Worm (Caenorhabditis elegans) whole organism, midembryonic: Measurements from ENCODE around the gene wht-2.
A peak's percentile ranks its signal among the peaks of the same experiment; 100 is the strongest.

Experiments
- T22C8.4 ChIP-seq: fragments of 200-800 bp; sonication (Bioruptor generic); IDR thresholded peaks from 2 replicates; pipeline ENCODE4 v1.3.6; 2022; ENCODE audit warnings: missing genetic modification characterization, missing compliant biosample characterization
- cog-1 ChIP-seq: sonication (generic microtip); optimal IDR thresholded peaks from 2 replicates; lab custom pipeline; 2016; ENCODE audit warnings: missing genetic modification characterization, missing compliant biosample characterization
- flt-1 ChIP-seq: fragments of 200-800 bp; sonication (Bioruptor generic); IDR thresholded peaks from 2 replicates; pipeline ENCODE4 v1.3.6; 2022; ENCODE audit warnings: missing genetic modification characterization, missing compliant biosample characterization
- klf-2 ChIP-seq: fragments of 200-800 bp; sonication (Bioruptor generic); conservative IDR thresholded peaks from 2 replicates; pipeline ENCODE4 v1.3.6; 2022; ENCODE audit warnings: missing genetic modification reagents, missing genetic modification characterization, missing compliant biosample characterization
- med-1 ChIP-seq: sonication (generic microtip); optimal IDR thresholded peaks from 2 replicates; lab custom pipeline; 2017; ENCODE audit warnings: missing genetic modification characterization, mild to moderate bottlenecking, missing compliant biosample characterization, antibody characterized with exemption, missing genetic modification reagents; ENCODE audit not compliant: insufficient read depth
- ref-1 ChIP-seq: fragments of 200-800 bp; sonication (Bioruptor generic); conservative IDR thresholded peaks from 2 replicates; pipeline ENCODE4 v1.3.6; 2022; ENCODE audit warnings: missing genetic modification reagents, missing genetic modification characterization, missing compliant biosample characterization
- tab-1 ChIP-seq: fragments of 200-800 bp; sonication (Bioruptor generic); IDR thresholded peaks from 2 replicates; pipeline ENCODE4 v1.3.6; 2022; ENCODE audit warnings: missing genetic modification characterization, missing compliant biosample characterization
- ztf-23 ChIP-seq: fragments of 200-800 bp; sonication (Bioruptor generic); IDR thresholded peaks from 2 replicates; pipeline ENCODE4 v1.3.6; 2022; ENCODE audit warnings: missing genetic modification reagents, missing genetic modification characterization, missing compliant biosample characterization
- ztf-29 ChIP-seq: fragments of 200-800 bp; sonication (Bioruptor generic); IDR thresholded peaks from 2 replicates; pipeline ENCODE4 v1.3.6; 2022; ENCODE audit warnings: missing genetic modification reagents, missing genetic modification characterization, missing compliant biosample characterization

wht-2 gene

DNA sequence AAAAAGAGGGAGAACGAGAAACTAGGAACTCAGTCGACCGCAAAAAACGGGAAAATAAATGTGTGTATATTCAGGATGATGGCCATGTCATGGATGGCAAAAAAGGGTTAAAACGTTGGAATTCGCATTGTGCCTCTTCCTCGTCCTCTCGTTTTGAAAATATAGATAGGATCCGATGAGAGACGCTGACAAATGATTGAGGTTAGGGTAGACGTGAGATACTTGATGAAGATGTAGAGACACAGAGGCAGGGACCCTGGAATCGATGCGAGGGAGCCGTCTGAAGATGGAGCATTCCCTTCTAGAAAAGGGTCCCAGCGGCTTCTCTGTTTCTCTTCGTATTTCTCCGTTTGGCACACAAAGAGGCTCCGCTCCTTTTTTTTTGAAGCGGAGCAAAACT is 24.7 kb downstream of the wht-2 start:
- TF ChIP-seq ref-1 (GFP tag; lab: Robert Waterston, UW) (no peak), ztf-23 (GFP tag; lab: Robert Waterston, UW) (0 out of 2 replicates have a peak, but pooled peaks have one; percentile 15)

- peak; percentile 56; the same call in 1 of the 2 replicates for TF ChIP-seq tab-1 (GFP tag; lab: Robert Waterston, UW)
- 0 out of 2 replicates have a peak, but pooled peaks have one; percentile 18 for TF ChIP-seq ref-1 (GFP tag; lab: Robert Waterston, UW)
- peak; percentile 55; the same call in 1 of the 2 replicates for TF ChIP-seq ztf-29 (GFP tag; lab: Robert Waterston, UW)
- peak; percentile 82 for TF ChIP-seq flt-1 (GFP tag; lab: Robert Waterston, UW)
Observed at ce11 chrIV:11497312-11497711, 27.1 kb downstream of the wht-2 start.

ce11 chrIV:11498169-11498568 is 27.9 kb downstream of the wht-2 start, which contains the start of gene sms-1:
TSS of gene sms-1 (minus strand) at chrIV:11498174.
- TF ChIP-seq flt-1 (GFP tag; lab: Robert Waterston, UW) (no peak), ztf-29 (GFP tag; lab: Robert Waterston, UW) (no peak), tab-1 (GFP tag; lab: Robert Waterston, UW) (no peak), cog-1 (tag; lab: Kevin White, UChicago) (no peak), ztf-23 (GFP tag; lab: Robert Waterston, UW) (no peak), T22C8.4 (GFP tag; lab: Robert Waterston, UW) (no peak), klf-2 (no peak), ref-1 (GFP tag; lab: Robert Waterston, UW) (no peak)

DNA sequence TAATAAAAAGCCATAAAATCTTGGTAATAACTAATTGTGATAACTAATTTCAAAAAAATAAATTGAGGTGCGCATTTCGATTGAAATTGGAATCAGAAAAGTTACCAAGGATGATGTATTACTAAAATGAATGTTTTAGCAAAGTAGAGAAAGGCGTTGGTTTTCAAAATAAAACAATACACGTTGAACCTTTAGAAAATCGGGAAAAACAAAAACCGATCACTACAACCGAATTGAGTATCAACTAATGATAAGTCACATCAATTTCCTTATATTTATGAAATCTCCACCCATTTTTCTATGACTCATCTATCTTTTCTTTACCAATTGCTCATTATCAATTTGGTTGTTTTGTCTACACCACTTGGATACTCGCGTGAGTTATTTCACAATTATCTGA is 30.2 kb downstream of the wht-2 start, which contains the start of gene H21P03.10:
H21P03.10 (plus strand) TSS at position 301 of the 400 bp plus-strand sequence.
- TF ChIP-seq ztf-29 (GFP tag; lab: Robert Waterston, UW) (no peak), tab-1 (GFP tag; lab: Robert Waterston, UW) (no peak), med-1 (GFP tag; lab: Kevin White, UChicago) (no peak), cog-1 (tag; lab: Kevin White, UChicago) (no peak), flt-1 (GFP tag; lab: Robert Waterston, UW) (no peak), klf-2 (no peak), ztf-23 (GFP tag; lab: Robert Waterston, UW) (no peak), T22C8.4 (GFP tag; lab: Robert Waterston, UW) (no peak), ref-1 (GFP tag; lab: Robert Waterston, UW) (no peak)

DNA sequence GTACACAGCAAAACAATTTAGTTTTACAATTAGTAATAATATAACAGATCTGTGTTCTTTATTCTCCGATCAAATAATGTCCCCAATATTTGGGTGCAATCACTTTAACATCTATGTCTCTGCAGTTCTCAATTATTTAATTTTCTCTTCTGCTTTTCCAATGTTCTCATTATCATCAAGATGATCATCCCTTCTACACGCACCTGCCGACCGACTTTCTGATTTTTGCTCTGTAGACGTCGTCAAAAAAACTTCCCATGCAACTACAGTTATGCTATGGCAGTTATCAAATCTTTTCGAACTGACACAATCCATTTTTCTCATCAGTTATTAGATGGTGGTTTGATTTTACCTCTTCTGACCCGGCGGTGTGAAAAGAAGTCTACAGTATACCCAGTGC is 33.4 kb downstream of the wht-2 start:
- TF ChIP-seq tab-1 (GFP tag; lab: Robert Waterston, UW) (no peak), cog-1 (tag; lab: Kevin White, UChicago) (no peak), ref-1 (GFP tag; lab: Robert Waterston, UW) (no peak), T22C8.4 (GFP tag; lab: Robert Waterston, UW) (no peak), ztf-23 (GFP tag; lab: Robert Waterston, UW) (no peak), klf-2 (no peak), ztf-29 (GFP tag; lab: Robert Waterston, UW) (no peak), med-1 (GFP tag; lab: Kevin White, UChicago) (no peak), flt-1 (GFP tag; lab: Robert Waterston, UW) (no peak)

ce11 chrIV:11504416-11504815 is 34.2 kb downstream of the wht-2 start, which contains the start of gene twk-25:
TSS of gene twk-25 (plus strand) at chrIV:11504716.
- TF ChIP-seq ztf-23 (GFP tag; lab: Robert Waterston, UW) (no peak), cog-1 (tag; lab: Kevin White, UChicago) (no peak), flt-1 (GFP tag; lab: Robert Waterston, UW) (no peak), ztf-29 (GFP tag; lab: Robert Waterston, UW) (no peak), klf-2 (no peak), tab-1 (GFP tag; lab: Robert Waterston, UW) (no peak), med-1 (GFP tag; lab: Kevin White, UChicago) (no peak), ref-1 (GFP tag; lab: Robert Waterston, UW) (no peak), T22C8.4 (GFP tag; lab: Robert Waterston, UW) (no peak)

DNA sequence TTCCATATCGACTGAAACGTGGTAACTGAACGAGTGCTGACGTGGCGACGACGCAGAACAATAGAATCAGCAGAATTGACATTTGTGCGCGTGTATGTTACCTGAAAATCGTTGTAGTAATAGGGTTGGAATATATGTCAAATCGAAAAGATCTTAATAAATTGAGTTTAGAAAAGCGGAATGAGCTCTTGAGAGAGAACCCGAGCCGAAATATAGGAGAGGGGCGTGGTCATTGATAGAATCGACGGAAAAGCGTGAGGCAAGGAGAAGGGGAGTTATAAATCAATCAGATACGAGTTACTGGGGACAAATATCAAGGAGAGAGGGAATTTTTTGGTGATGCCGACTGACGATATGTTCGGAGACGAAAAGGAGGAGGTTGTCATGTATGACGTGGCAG is 40.4 kb downstream of the wht-2 start, which contains the start of gene M04B2.6:
M04B2.6 (minus strand) TSS at position 101 of the 400 bp plus-strand sequence.
- TF ChIP-seq ztf-23 (GFP tag; lab: Robert Waterston, UW) (no peak), klf-2 (no peak), T22C8.4 (GFP tag; lab: Robert Waterston, UW) (no peak), med-1 (GFP tag; lab: Kevin White, UChicago) (no peak), flt-1 (GFP tag; lab: Robert Waterston, UW) (no peak), tab-1 (GFP tag; lab: Robert Waterston, UW) (no peak), cog-1 (tag; lab: Kevin White, UChicago) (no peak), ztf-29 (GFP tag; lab: Robert Waterston, UW) (no peak), ref-1 (GFP tag; lab: Robert Waterston, UW) (no peak)

DNA sequence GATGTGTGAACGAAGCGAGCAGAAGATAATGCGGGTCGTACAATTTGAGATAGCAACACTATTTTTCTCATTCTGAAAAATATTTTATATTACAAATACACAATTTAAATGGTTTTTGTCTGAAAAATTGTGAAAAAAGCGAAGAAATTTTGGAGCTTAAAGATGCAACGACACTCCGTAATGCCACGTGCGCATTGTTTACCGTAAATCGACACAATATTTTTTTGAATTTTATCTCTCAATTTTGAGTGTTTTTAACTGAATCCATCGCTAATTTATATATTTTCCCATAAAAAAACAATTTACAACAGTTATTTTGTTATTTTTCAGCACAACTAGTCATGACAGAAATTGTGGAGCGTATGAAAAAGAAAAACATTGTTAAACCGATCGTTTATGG is 50.7 kb downstream of the wht-2 start, which contains the start of the genes M04B2.4 and gfl-1:
M04B2.4 (minus strand) TSS at position 72 of the 400 bp plus-strand sequence.
gfl-1 (plus strand) TSS at position 331 of the 400 bp plus-strand sequence.
- TF ChIP-seq cog-1 (tag; lab: Kevin White, UChicago), result no peak
- TF ChIP-seq ztf-23 (GFP tag; lab: Robert Waterston, UW), result no peak
- TF ChIP-seq tab-1 (GFP tag; lab: Robert Waterston, UW), result no peak
- no peak for TF ChIP-seq med-1 (GFP tag; lab: Kevin White, UChicago)
- no peak for TF ChIP-seq klf-2
- no peak for TF ChIP-seq ref-1 (GFP tag; lab: Robert Waterston, UW)
- TF ChIP-seq T22C8.4 (GFP tag; lab: Robert Waterston, UW), result no peak
- TF ChIP-seq flt-1 (GFP tag; lab: Robert Waterston, UW), result no peak
- TF ChIP-seq ztf-29 (GFP tag; lab: Robert Waterston, UW), result no peak

DNA sequence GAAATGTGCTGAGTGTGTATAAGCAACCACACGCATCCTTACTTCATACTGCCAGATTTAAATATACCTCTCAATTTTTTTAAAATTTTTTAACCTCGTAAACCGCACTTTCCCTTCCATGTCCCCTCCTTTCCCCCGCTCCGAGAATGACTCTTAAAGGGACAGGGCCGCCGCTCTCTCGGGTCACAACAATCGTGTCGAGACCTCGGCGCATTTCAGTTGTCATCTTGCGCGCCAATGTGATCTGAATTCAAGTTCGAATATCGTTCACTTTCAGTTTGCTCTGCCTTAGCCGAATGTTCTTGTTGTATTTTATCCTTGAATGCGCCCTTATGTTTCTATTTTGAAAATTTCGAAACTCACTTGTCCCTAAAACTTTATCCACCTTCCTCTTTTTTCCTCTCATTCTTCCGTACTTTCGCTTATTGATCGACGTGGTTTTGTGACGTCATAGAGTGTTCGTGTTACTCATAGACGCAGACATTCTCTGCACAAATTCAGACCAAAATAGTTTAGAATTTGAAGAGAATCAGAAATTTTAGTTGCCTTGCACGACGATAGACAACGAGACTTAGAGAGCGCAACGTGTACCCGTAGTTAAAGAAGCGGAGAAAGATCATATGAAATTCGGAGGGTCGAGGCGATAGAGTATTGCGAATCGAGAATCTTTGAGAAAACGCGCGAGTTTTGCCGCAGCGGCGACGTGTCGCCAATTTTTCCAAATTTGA is 52.2 kb downstream of the wht-2 start:
- no peak for TF ChIP-seq klf-2
- no peak for TF ChIP-seq med-1 (GFP tag; lab: Kevin White, UChicago)
- no peak for TF ChIP-seq flt-1 (GFP tag; lab: Robert Waterston, UW)
- TF ChIP-seq ztf-23 (GFP tag; lab: Robert Waterston, UW), result 0 out of 2 replicates have a peak, but pooled peaks have one; percentile 31
